Worm (Caenorhabditis elegans): ENCODE data around the gene cyp-34A6.

ce11 chrV:3994048-3994447, 32.9 kb upstream of the cyp-34A6 start, which contains the start of gene K09D9.9:
- TF ChIP-seq tra-4 (tag; optimal IDR thresholded peaks at IDR 0.05) (no peak), ama-1 (optimal IDR thresholded peaks at IDR 0.05) (no peak), F13C5.2 (tag; optimal IDR thresholded peaks at IDR 0.05) (no peak), tbx-37 (GFP tag; conservative IDR thresholded peaks at IDR 0.05) (no peak), flt-1 (GFP tag; IDR thresholded peaks at IDR 0.05) (no peak), sea-1 (GFP tag; conservative IDR thresholded peaks at IDR 0.05) (no peak), hnd-1 (tag; optimal IDR thresholded peaks at IDR 0.05) (no peak), tbx-11 (GFP tag; IDR thresholded peaks at IDR 0.05) (no peak), hmbx-1 (tag; optimal IDR thresholded peaks at IDR 0.05) (no peak), ets-7 (tag; optimal IDR thresholded peaks at IDR 0.05) (no peak), B0310.2 (tag; optimal IDR thresholded peaks at IDR 0.05) (no peak), ceh-13 (GFP tag; optimal IDR thresholded peaks at IDR 0.05) (no peak), scrt-1 (GFP tag; IDR thresholded peaks at IDR 0.05) (no peak), hmg-4 (GFP tag; optimal IDR thresholded peaks at IDR 0.05) (no peak)

Data from whole organism, early embryonic.